In genomic region chr2L:11813665-11814087, dm6 we compare ENCODE assay signal across 1 fruit fly cellular context.
A peak's percentile ranks its signal among the peaks of the same experiment; 100 is the strongest.
TF ChIP-seq lines count a peak whose summit lies in the region.

Gene CycY, minus strand, starts transcription at chr2L:11813780.

TF ChIP-seq in whole organism, embryonic, 481 proteins besides CTCF, POLR2A, EP300 and RAD21 (continued from another document and continues in another):
- TF ChIP-seq CG6765 (GFP tag; optimal IDR thresholded peaks at IDR 0.05; lab: Kevin White, UChicago): no peak
- peak; percentile 65; the same call in 2 of the 3 replicates for TF ChIP-seq Opbp (GFP tag; IDR thresholded peaks at IDR 0.05; lab: Robert Waterston, UW; ENCODE audit: partially characterized antibody)
- no peak for TF ChIP-seq stc (GFP tag; IDR thresholded peaks at IDR 0.05; lab: Robert Waterston, UW)
- TF ChIP-seq bbx (GFP tag; IDR thresholded peaks at IDR 0.05; lab: Robert Waterston, UW; ENCODE audit: partially characterized antibody): peak; percentile 51; the same call in 1 of the 2 replicates
- TF ChIP-seq CG2889 (GFP tag; IDR thresholded peaks at IDR 0.05; lab: Robert Waterston, UW): no peak
- no peak for TF ChIP-seq CG15011 (GFP tag; optimal IDR thresholded peaks at IDR 0.05; lab: Kevin White, UChicago)
- TF ChIP-seq CG4328 (GFP tag; optimal IDR thresholded peaks at IDR 0.05; lab: Kevin White, UChicago): no peak
- TF ChIP-seq CG6689 (GFP tag; IDR thresholded peaks at IDR 0.05; lab: Robert Waterston, UW): no peak
- no peak for TF ChIP-seq pho (GFP tag; optimal IDR thresholded peaks at IDR 0.05; lab: Kevin White, UChicago)
- TF ChIP-seq pfk (GFP tag; optimal IDR thresholded peaks at IDR 0.05; lab: Kevin White, UChicago): no peak
- no peak for TF ChIP-seq CG11247 (GFP tag; IDR thresholded peaks at IDR 0.05; lab: Robert Waterston, UW)
- TF ChIP-seq H15 (GFP tag; IDR thresholded peaks at IDR 0.05; lab: Robert Waterston, UW): no peak
- TF ChIP-seq CG3847 (GFP tag; IDR thresholded peaks at IDR 0.05; lab: Robert Waterston, UW): no peak
- TF ChIP-seq E2f2 (GFP tag; IDR thresholded peaks at IDR 0.05; lab: Robert Waterston, UW): peak; percentile 94
- TF ChIP-seq CG10147 (GFP tag; optimal IDR thresholded peaks at IDR 0.05; lab: Kevin White, UChicago): peak; percentile 2
- TF ChIP-seq sob (GFP tag; IDR thresholded peaks at IDR 0.05; lab: Robert Waterston, UW): no peak
- TF ChIP-seq HLHmδ (GFP tag; optimal IDR thresholded peaks at IDR 0.05; lab: Kevin White, UChicago): no peak
- TF ChIP-seq Max (GFP tag; optimal IDR thresholded peaks at IDR 0.05; lab: Kevin White, UChicago): peak; percentile 36
- no peak for TF ChIP-seq lola (GFP tag; optimal IDR thresholded peaks at IDR 0.05; lab: Kevin White, UChicago)
- TF ChIP-seq CG11723 (GFP tag; optimal IDR thresholded peaks at IDR 0.05; lab: Kevin White, UChicago): no peak
- no peak for TF ChIP-seq CrebB (tag; optimal IDR thresholded peaks at IDR 0.05; lab: Kevin White, UChicago)
- TF ChIP-seq tio (GFP tag; optimal IDR thresholded peaks at IDR 0.05; lab: Kevin White, UChicago): no peak
- TF ChIP-seq ci (GFP tag; IDR thresholded peaks at IDR 0.05; lab: Robert Waterston, UW): no peak
- TF ChIP-seq Hsf (GFP tag; optimal IDR thresholded peaks at IDR 0.05; lab: Kevin White, UChicago): no peak
- no peak for TF ChIP-seq CG32772 (GFP tag; IDR thresholded peaks at IDR 0.05; lab: Robert Waterston, UW)
- no peak for TF ChIP-seq Atf6 (GFP tag; IDR thresholded peaks at IDR 0.05; lab: Robert Waterston, UW)
- no peak for TF ChIP-seq otp (GFP tag; IDR thresholded peaks at IDR 0.05; lab: Robert Waterston, UW)
- TF ChIP-seq Ptx1 (GFP tag; IDR thresholded peaks at IDR 0.05; lab: Robert Waterston, UW): no peak
- TF ChIP-seq btn (GFP tag; optimal IDR thresholded peaks at IDR 0.05; lab: Kevin White, UChicago): no peak
- no peak for TF ChIP-seq ATbp (GFP tag; optimal IDR thresholded peaks at IDR 0.05; lab: Kevin White, UChicago)
- no peak for TF ChIP-seq CG2202 (tag; optimal IDR thresholded peaks at IDR 0.05; lab: Kevin White, UChicago)
- TF ChIP-seq CG13287 (GFP tag; IDR thresholded peaks at IDR 0.05; lab: Robert Waterston, UW; ENCODE audit: partially characterized antibody): peak; percentile 80
- peak; percentile 26 for TF ChIP-seq Sox102F (GFP tag; optimal IDR thresholded peaks at IDR 0.05; lab: Kevin White, UChicago)
- no peak for TF ChIP-seq tin (GFP tag; optimal IDR thresholded peaks at IDR 0.05; lab: Kevin White, UChicago)
- peak; percentile 17 for TF ChIP-seq CG12155 (GFP tag; optimal IDR thresholded peaks at IDR 0.05; lab: Kevin White, UChicago)
- TF ChIP-seq ap (GFP tag; IDR thresholded peaks at IDR 0.05; lab: Robert Waterston, UW): no peak
- TF ChIP-seq mld (GFP tag; IDR thresholded peaks at IDR 0.05; lab: Robert Waterston, UW; ENCODE audit: partially characterized antibody): no peak
- TF ChIP-seq Atf3 (GFP tag; optimal IDR thresholded peaks at IDR 0.05; lab: Kevin White, UChicago): no peak
- no peak for TF ChIP-seq gt (GFP tag; IDR thresholded peaks at IDR 0.05; lab: Robert Waterston, UW)
- no peak for TF ChIP-seq CG4707 (GFP tag; optimal IDR thresholded peaks at IDR 0.05; lab: Kevin White, UChicago)
- peak; percentile 39 for TF ChIP-seq CG15514 (GFP tag; optimal IDR thresholded peaks at IDR 0.05; lab: Kevin White, UChicago)
- TF ChIP-seq danr (GFP tag; IDR thresholded peaks at IDR 0.05; lab: Robert Waterston, UW): no peak
- no peak for TF ChIP-seq insv (GFP tag; optimal IDR thresholded peaks at IDR 0.05; lab: Kevin White, UChicago)
- no peak for TF ChIP-seq Hr3 (GFP tag; optimal IDR thresholded peaks at IDR 0.05; lab: Kevin White, UChicago)
- no peak for TF ChIP-seq dysf (GFP tag; IDR thresholded peaks at IDR 0.05; lab: Robert Waterston, UW)
- no peak for TF ChIP-seq h (optimal IDR thresholded peaks at IDR 0.05; lab: Kevin White, UChicago)
- no peak for TF ChIP-seq ERR (GFP tag; optimal IDR thresholded peaks at IDR 0.05; lab: Kevin White, UChicago)
- no peak for TF ChIP-seq CG4854 (GFP tag; optimal IDR thresholded peaks at IDR 0.05; lab: Kevin White, UChicago)
- no peak for TF ChIP-seq cato (GFP tag; optimal IDR thresholded peaks at IDR 0.05; lab: Kevin White, UChicago; ENCODE audit: borderline replicate concordance)
- TF ChIP-seq CG10267 (tag; optimal IDR thresholded peaks at IDR 0.05; lab: Kevin White, UChicago): peak; percentile 73
- peak; percentile 20; the same call in 1 of the 3 replicates for TF ChIP-seq CG14860 (GFP tag; IDR thresholded peaks at IDR 0.05; lab: Robert Waterston, UW; ENCODE audit: partially characterized antibody)
- peak; percentile 64 for TF ChIP-seq Dref (GFP tag; IDR thresholded peaks at IDR 0.05; lab: Robert Waterston, UW)
- no peak for TF ChIP-seq CG17568 (GFP tag; optimal IDR thresholded peaks at IDR 0.05; lab: Kevin White, UChicago)
- TF ChIP-seq abd-A (tag; optimal IDR thresholded peaks at IDR 0.05; lab: Kevin White, UChicago): no peak
- TF ChIP-seq CG7357 (GFP tag; IDR thresholded peaks at IDR 0.05; lab: Robert Waterston, UW): no peak
- TF ChIP-seq disco-r (GFP tag; optimal IDR thresholded peaks at IDR 0.05; lab: Kevin White, UChicago): no peak
- TF ChIP-seq Blimp-1 (GFP tag; optimal IDR thresholded peaks at IDR 0.05; lab: Kevin White, UChicago): peak; percentile 19
- TF ChIP-seq stwl (tag; optimal IDR thresholded peaks at IDR 0.05; lab: Kevin White, UChicago): peak; percentile 86
- no peak for TF ChIP-seq bigmax (GFP tag; optimal IDR thresholded peaks at IDR 0.05; lab: Kevin White, UChicago)
- TF ChIP-seq B-H2 (GFP tag; optimal IDR thresholded peaks at IDR 0.05; lab: Kevin White, UChicago): no peak
- TF ChIP-seq CG7786 (GFP tag; optimal IDR thresholded peaks at IDR 0.05; lab: Kevin White, UChicago): no peak
- TF ChIP-seq az2 (GFP tag; optimal IDR thresholded peaks at IDR 0.05; lab: Kevin White, UChicago): no peak
- TF ChIP-seq CG15073 (GFP tag; optimal IDR thresholded peaks at IDR 0.05; lab: Kevin White, UChicago): no peak
- no peak for TF ChIP-seq tup (GFP tag; optimal IDR thresholded peaks at IDR 0.05; lab: Kevin White, UChicago)
- no peak for TF ChIP-seq Hand (GFP tag; optimal IDR thresholded peaks at IDR 0.05; lab: Kevin White, UChicago)
- TF ChIP-seq Taf1 (GFP tag; IDR thresholded peaks at IDR 0.05; lab: Robert Waterston, UW): no peak
- no peak for TF ChIP-seq CG10431 (GFP tag; optimal IDR thresholded peaks at IDR 0.05; lab: Kevin White, UChicago)
- TF ChIP-seq CG12391 (tag; optimal IDR thresholded peaks at IDR 0.05; lab: Kevin White, UChicago): peak; percentile 80
- TF ChIP-seq CG14667 (GFP tag; IDR thresholded peaks at IDR 0.05; lab: Robert Waterston, UW): no peak
- TF ChIP-seq tap (tag; optimal IDR thresholded peaks at IDR 0.05; lab: Kevin White, UChicago): no peak
- peak; percentile 34 for TF ChIP-seq CG30403 (GFP tag; optimal IDR thresholded peaks at IDR 0.05; lab: Kevin White, UChicago)
- TF ChIP-seq CG11456 (GFP tag; IDR thresholded peaks at IDR 0.05; lab: Robert Waterston, UW): no peak
- no peak for TF ChIP-seq chif (GFP tag; optimal IDR thresholded peaks at IDR 0.05; lab: Kevin White, UChicago)
- no peak for TF ChIP-seq hkb (optimal IDR thresholded peaks at IDR 0.05; lab: Kevin White, UChicago)
- TF ChIP-seq hkb (GFP tag; IDR thresholded peaks at IDR 0.05; lab: Robert Waterston, UW): no peak
- no peak for TF ChIP-seq CG12942 (GFP tag; optimal IDR thresholded peaks at IDR 0.05; lab: Kevin White, UChicago)
- no peak for TF ChIP-seq CG7271 (tag; optimal IDR thresholded peaks at IDR 0.05; lab: Kevin White, UChicago)
- no peak for TF ChIP-seq kay (GFP tag; optimal IDR thresholded peaks at IDR 0.05; lab: Kevin White, UChicago)
- TF ChIP-seq wdn (GFP tag; IDR thresholded peaks at IDR 0.05; lab: Robert Waterston, UW): no peak
- no peak for TF ChIP-seq CG12104 (GFP tag; optimal IDR thresholded peaks at IDR 0.05; lab: Kevin White, UChicago)
- no peak for TF ChIP-seq Trl (optimal IDR thresholded peaks at IDR 0.05; lab: Kevin White, UChicago)
- TF ChIP-seq Trl (GFP tag; optimal IDR thresholded peaks at IDR 0.05; lab: Kevin White, UChicago): no peak
- TF ChIP-seq Hey (tag; optimal IDR thresholded peaks at IDR 0.05; lab: Kevin White, UChicago): no peak
- TF ChIP-seq CG11695 (GFP tag; IDR thresholded peaks at IDR 0.05; lab: Robert Waterston, UW): no peak
- no peak for TF ChIP-seq Myb (GFP tag; optimal IDR thresholded peaks at IDR 0.05; lab: Kevin White, UChicago)
- no peak for TF ChIP-seq CG18599 (GFP tag; optimal IDR thresholded peaks at IDR 0.05; lab: Kevin White, UChicago)
- no peak for TF ChIP-seq shn (GFP tag; optimal IDR thresholded peaks at IDR 0.05; lab: Kevin White, UChicago)
- no peak for TF ChIP-seq NK7.1 (GFP tag; optimal IDR thresholded peaks at IDR 0.05; lab: Kevin White, UChicago)
- TF ChIP-seq CG4820 (GFP tag; optimal IDR thresholded peaks at IDR 0.05; lab: Kevin White, UChicago): no peak
- TF ChIP-seq lilli (GFP tag; optimal IDR thresholded peaks at IDR 0.05; lab: Kevin White, UChicago): no peak
- TF ChIP-seq vnd (GFP tag; IDR thresholded peaks at IDR 0.05; lab: Robert Waterston, UW; ENCODE audit: partially characterized antibody): peak; percentile 41; the same call in 1 of the 3 replicates
- no peak for TF ChIP-seq tll (GFP tag; optimal IDR thresholded peaks at IDR 0.05; lab: Kevin White, UChicago)
- peak; percentile 70 for TF ChIP-seq Doc3 (GFP tag; IDR thresholded peaks at IDR 0.05; lab: Robert Waterston, UW; ENCODE audit: partially characterized antibody)
- TF ChIP-seq CG1602 (GFP tag; optimal IDR thresholded peaks at IDR 0.05; lab: Kevin White, UChicago): peak; percentile 4
- TF ChIP-seq emc (GFP tag; optimal IDR thresholded peaks at IDR 0.05; lab: Kevin White, UChicago): no peak
- TF ChIP-seq Oli (tag; optimal IDR thresholded peaks at IDR 0.05; lab: Kevin White, UChicago): no peak
- TF ChIP-seq z (GFP tag; IDR thresholded peaks at IDR 0.05; lab: Robert Waterston, UW): no peak
- TF ChIP-seq Med (GFP tag; lab: Kevin White, UChicago): peak; percentile 80
- no peak for TF ChIP-seq Sry-β (GFP tag; optimal IDR thresholded peaks at IDR 0.05; lab: Kevin White, UChicago)
- TF ChIP-seq CkIIα-i1 (GFP tag; IDR thresholded peaks at IDR 0.05; lab: Robert Waterston, UW): no peak
- no peak for TF ChIP-seq CG10209 (GFP tag; optimal IDR thresholded peaks at IDR 0.05; lab: Kevin White, UChicago)
- no peak for TF ChIP-seq C15 (GFP tag; IDR thresholded peaks at IDR 0.05; lab: Robert Waterston, UW)
- peak; percentile 74 for TF ChIP-seq CG14710 (tag; optimal IDR thresholded peaks at IDR 0.05; lab: Kevin White, UChicago)
- peak; percentile 21 for TF ChIP-seq CG13775 (GFP tag; optimal IDR thresholded peaks at IDR 0.05; lab: Kevin White, UChicago)
- TF ChIP-seq gsb-n (tag; optimal IDR thresholded peaks at IDR 0.05; lab: Kevin White, UChicago): peak; percentile 38
- 0 out of 2 replicates have a peak, but pooled peaks have one; percentile 35 for TF ChIP-seq ato (GFP tag; IDR thresholded peaks at IDR 0.05; lab: Robert Waterston, UW; ENCODE audit: partially characterized antibody)
- 0 out of 3 replicates have a peak, but pooled peaks have one; percentile 47 for TF ChIP-seq HLH4C (GFP tag; IDR thresholded peaks at IDR 0.05; lab: Robert Waterston, UW; ENCODE audit: partially characterized antibody)
- no peak for TF ChIP-seq chinmo (GFP tag; IDR thresholded peaks at IDR 0.05; lab: Robert Waterston, UW; ENCODE audit: partially characterized antibody)
- TF ChIP-seq CG1832 (GFP tag; optimal IDR thresholded peaks at IDR 0.05; lab: Kevin White, UChicago): no peak
- no peak for TF ChIP-seq cg (GFP tag; optimal IDR thresholded peaks at IDR 0.05; lab: Kevin White, UChicago)
- peak; percentile 83 for TF ChIP-seq CG2116 (GFP tag; optimal IDR thresholded peaks at IDR 0.05; lab: Kevin White, UChicago)
- peak; percentile 17 for TF ChIP-seq CG2120 (GFP tag; optimal IDR thresholded peaks at IDR 0.05; lab: Kevin White, UChicago)
- TF ChIP-seq CG10979 (tag; optimal IDR thresholded peaks at IDR 0.05; lab: Kevin White, UChicago): no peak
- no peak for TF ChIP-seq Rx (GFP tag; IDR thresholded peaks at IDR 0.05; lab: Robert Waterston, UW)
- TF ChIP-seq CG7556 (GFP tag; optimal IDR thresholded peaks at IDR 0.05; lab: Kevin White, UChicago): no peak
- no peak for TF ChIP-seq CG43689 (GFP tag; IDR thresholded peaks at IDR 0.05; lab: Robert Waterston, UW)
- no peak for TF ChIP-seq fd96Cb (tag; optimal IDR thresholded peaks at IDR 0.05; lab: Kevin White, UChicago)
- TF ChIP-seq inv (GFP tag; IDR thresholded peaks at IDR 0.05; lab: Robert Waterston, UW; ENCODE audit: partially characterized antibody): peak; percentile 56; the same call in 1 of the 2 replicates
- no peak for TF ChIP-seq cas (GFP tag; IDR thresholded peaks at IDR 0.05; lab: Robert Waterston, UW)
- no peak for TF ChIP-seq gsb (GFP tag; IDR thresholded peaks at IDR 0.05; lab: Robert Waterston, UW)
- no peak for TF ChIP-seq sqz (GFP tag; optimal IDR thresholded peaks at IDR 0.05; lab: Kevin White, UChicago)
- TF ChIP-seq fd102C (GFP tag; optimal IDR thresholded peaks at IDR 0.05; lab: Kevin White, UChicago): no peak
- TF ChIP-seq TFAM (GFP tag; optimal IDR thresholded peaks at IDR 0.05; lab: Kevin White, UChicago): no peak
- no peak for TF ChIP-seq wor (GFP tag; IDR thresholded peaks at IDR 0.05; lab: Robert Waterston, UW)
- TF ChIP-seq fd64A (GFP tag; optimal IDR thresholded peaks at IDR 0.05; lab: Kevin White, UChicago): no peak
- TF ChIP-seq rib (GFP tag; IDR thresholded peaks at IDR 0.05; lab: Robert Waterston, UW): no peak
- peak; percentile 36 for TF ChIP-seq CG17829 (tag; optimal IDR thresholded peaks at IDR 0.05; lab: Kevin White, UChicago)
- no peak for TF ChIP-seq CG8290 (GFP tag; optimal IDR thresholded peaks at IDR 0.05; lab: Kevin White, UChicago)
- TF ChIP-seq CG8290 (tag; optimal IDR thresholded peaks at IDR 0.05; lab: Kevin White, UChicago): no peak
- no peak for TF ChIP-seq CG4404 (GFP tag; IDR thresholded peaks at IDR 0.05; lab: Robert Waterston, UW)
- TF ChIP-seq croc (GFP tag; conservative IDR thresholded peaks at IDR 0.05; lab: Robert Waterston, UW): no peak
- TF ChIP-seq CG4360 (GFP tag; IDR thresholded peaks at IDR 0.05; lab: Robert Waterston, UW): no peak
- TF ChIP-seq pzg (GFP tag; optimal IDR thresholded peaks at IDR 0.05; lab: Kevin White, UChicago): peak; percentile 82
- no peak for TF ChIP-seq trh (GFP tag; optimal IDR thresholded peaks at IDR 0.05; lab: Kevin White, UChicago)
- peak; percentile 40 for TF ChIP-seq YL-1 (GFP tag; optimal IDR thresholded peaks at IDR 0.05; lab: Kevin White, UChicago)
- TF ChIP-seq p53 (GFP tag; optimal IDR thresholded peaks at IDR 0.05; lab: Kevin White, UChicago): no peak
- TF ChIP-seq GATAe (GFP tag; conservative IDR thresholded peaks at IDR 0.05; lab: Robert Waterston, UW): no peak
